Worm (Caenorhabditis elegans) whole organism, dauer: ENCODE measurements around the gene C03A7.13.

ENCODE experiments used
- unc-62 ChIP-seq: sonication (generic microtip); optimal IDR thresholded peaks from 2 replicates; lab custom pipeline; 2017; ENCODE audit warnings: missing biosample characterization, missing genetic modification reagents, missing genetic modification characterization

C03A7.13 gene

DNA sequence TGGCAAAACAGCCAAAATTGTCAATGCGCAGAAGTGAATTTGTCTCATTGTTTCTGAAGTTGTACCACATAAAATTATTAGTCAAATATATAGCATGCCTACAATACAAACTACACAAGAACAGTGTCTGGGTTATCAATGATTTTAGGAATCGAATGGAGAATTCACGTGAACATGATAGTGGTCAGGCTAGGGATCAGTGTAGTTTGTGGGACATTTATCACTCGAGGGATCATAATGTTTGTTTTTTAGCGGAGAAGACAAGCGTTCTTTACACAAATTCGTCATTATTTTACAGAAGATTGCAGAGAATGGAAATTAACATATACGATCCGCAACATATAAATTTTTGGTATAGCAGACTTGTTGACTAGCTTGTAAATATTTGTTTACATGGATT, 15.1 kb downstream of the C03A7.13 start, which contains the start of gene ugt-51:
ugt-51 (minus strand) TSS at position 101 of the 400 bp plus-strand sequence.
- TF ChIP-seq unc-62 (GFP tag; lab: Kevin White, UChicago), result no peak

DNA sequence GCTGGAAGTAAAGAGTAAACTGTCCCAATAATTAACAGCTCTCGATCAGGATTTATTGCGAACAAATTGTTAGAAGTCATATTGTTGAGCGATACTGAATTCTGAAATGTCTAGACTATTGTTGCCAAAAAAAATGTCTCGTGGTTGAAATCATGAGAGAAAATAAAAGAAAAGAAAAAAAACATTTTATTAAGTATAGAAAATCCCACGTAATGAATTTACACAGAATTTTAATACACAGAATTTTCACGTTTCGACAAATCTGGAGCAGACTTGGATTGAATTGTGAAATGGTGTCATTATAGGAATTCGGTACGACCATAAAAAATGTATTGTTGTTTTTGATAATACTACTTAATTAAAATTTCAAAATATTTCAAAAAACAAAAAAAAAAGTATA, 19.5 kb downstream of the C03A7.13 start, which contains the start of gene srt-65:
srt-65 (minus strand) TSS at position 101 of the 400 bp plus-strand sequence.
- TF ChIP-seq unc-62 (GFP tag; lab: Kevin White, UChicago), result no peak

DNA sequence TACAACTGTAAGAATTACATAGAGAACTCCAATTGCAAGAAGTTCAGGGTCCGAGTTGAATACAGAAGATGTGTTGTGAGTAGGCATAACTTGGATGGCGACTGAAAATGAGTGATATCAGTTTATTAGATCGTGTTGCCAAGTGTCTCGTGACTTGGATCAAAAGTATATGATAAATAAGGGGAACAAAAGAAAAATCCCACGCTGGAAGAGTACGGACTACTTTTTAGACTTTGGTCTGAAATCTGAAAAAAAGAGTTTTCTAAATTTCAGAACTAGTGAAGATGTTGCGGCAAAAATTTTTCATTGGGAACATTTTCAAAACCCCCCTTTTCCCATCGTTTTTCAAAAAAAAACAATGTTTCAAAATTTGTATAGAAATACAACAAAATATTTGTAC, 22.8 kb downstream of the C03A7.13 start, which contains the start of gene srt-64:
srt-64 (minus strand) TSS at position 101 of the 400 bp plus-strand sequence.
- no peak for TF ChIP-seq unc-62 (GFP tag; lab: Kevin White, UChicago)

DNA sequence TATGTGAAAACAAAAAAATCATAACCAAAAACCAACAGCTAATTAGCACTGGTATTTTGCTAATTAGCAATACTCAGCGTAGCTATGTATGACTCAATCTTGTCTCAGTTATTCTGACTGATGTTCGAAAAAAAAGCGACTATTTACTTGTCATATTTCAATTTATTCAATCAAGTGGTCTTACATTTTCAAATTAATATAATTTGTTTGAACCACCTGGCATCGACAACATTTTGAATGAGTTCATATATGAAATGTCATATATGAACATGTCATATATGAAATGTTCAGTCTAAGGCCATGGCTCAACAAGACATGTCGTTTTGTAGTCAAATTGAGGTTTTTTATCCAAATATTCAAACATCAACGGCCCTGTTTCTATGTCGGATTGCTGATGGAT, 26.9 kb downstream of the C03A7.13 start, which contains the start of gene srw-140:
srw-140 (plus strand) TSS at position 301 of the 400 bp plus-strand sequence.
- no peak for TF ChIP-seq unc-62 (GFP tag; lab: Kevin White, UChicago)

DNA sequence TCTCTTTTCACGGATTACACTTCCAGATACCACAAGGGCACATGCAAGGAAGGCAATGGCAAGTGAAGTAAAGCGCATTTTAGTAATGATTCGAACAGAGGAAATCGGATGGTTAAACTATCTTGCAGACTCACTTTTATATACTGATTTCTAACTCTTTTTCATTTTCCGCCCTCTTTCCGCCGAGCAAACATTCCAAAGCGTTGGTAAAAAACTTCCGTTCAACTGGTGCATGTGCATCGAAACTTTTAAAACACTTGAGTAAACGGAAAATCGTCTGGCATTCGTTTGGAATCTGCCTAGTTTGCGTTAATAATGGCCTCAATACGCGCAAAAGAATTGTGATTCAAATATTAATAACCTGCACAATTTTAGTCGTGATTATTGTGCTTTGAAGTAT, 27.7 kb downstream of the C03A7.13 start, which contains the start of gene abu-7:
abu-7 (minus strand) TSS at position 101 of the 400 bp plus-strand sequence.
- no peak for TF ChIP-seq unc-62 (GFP tag; lab: Kevin White, UChicago)

DNA sequence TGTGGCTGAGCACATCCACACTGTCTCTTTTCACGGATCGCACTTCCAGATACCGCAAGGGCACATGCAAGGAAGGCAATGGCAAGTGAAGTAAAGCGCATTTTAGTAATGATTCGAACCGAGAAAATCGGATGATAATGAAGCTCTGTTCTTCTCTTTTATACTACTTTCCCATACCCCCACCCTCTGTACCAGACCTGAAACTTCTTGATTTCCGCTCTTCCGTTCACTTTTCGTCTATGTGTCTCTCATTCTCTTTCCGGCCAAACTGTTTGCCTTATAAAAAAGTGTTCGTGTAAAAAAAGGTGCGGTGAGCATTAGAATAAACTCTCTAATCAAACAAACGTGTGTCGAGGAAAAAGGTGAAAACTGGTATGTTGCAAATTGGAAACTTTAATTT, 30.6 kb downstream of the C03A7.13 start, which contains the start of gene abu-6:
abu-6 (minus strand) TSS at position 101 of the 400 bp plus-strand sequence.
- TF ChIP-seq unc-62 (GFP tag; lab: Kevin White, UChicago), result no peak

DNA sequence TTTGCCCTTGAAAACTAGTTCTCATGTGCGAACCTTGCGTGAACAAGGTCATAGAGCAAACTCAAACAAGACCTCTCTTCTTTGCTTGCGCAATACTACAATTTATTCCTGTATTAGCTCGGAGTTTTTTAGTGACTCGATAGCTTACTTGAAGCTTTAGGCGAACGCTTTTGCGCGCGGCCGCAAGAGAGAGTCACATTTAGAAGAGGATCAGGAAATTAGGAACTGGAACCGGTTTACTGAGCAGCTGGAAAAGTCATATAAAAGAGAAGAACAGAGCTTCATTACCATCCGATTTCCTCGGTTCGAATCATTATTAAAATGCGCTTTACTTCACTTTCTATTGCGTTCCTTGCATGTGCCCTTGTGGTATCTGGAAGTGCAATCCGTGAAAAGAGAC, 34.0 kb downstream of the C03A7.13 start, which contains the start of gene abu-15:
abu-15 (plus strand) TSS at position 301 of the 400 bp plus-strand sequence.
- TF ChIP-seq unc-62 (GFP tag; lab: Kevin White, UChicago), result no peak

DNA sequence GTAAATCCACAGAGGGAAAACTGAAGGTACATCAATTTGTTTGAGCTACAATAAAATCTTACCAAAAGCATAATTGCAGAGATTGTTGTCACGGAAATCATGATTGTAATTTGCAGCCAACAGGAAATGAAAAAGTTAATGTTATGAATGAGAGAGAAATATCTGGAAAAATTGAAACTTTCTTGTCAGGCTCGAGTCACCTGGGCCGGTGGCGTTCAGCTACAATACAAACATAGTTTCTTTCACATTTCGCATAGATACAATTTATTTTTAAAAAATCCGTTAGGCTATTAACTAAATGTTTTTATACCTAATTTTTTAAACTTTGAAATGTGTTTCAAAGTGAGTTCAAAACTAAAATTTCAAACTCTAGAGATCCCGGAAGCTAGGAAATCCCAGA, 34.7 kb downstream of the C03A7.13 start, which contains the start of gene srx-39:
srx-39 (minus strand) TSS at position 101 of the 400 bp plus-strand sequence.
- no peak for TF ChIP-seq unc-62 (GFP tag; lab: Kevin White, UChicago)

DNA sequence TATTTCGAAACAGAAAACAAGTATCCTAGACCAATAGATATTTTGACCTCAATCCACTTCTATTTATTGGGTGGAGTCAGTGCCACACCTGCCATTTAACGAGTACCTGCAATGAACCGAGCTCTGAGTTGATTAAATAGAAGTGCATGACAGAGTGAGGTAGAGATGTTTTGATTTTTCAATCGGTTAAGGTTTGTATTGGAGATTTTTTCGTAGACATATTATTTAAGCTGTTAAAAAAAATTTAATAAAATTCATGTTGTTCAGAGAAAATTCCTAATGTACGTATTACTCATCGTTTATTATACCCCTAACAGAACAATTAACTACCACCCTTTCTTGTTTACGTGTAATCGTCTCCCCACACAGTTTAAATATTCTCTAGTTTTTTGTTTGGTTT, 36.8 kb downstream of the C03A7.13 start, which contains the start of gene srx-38:
srx-38 (minus strand) TSS at position 101 of the 400 bp plus-strand sequence.
- no peak for TF ChIP-seq unc-62 (GFP tag; lab: Kevin White, UChicago)

DNA sequence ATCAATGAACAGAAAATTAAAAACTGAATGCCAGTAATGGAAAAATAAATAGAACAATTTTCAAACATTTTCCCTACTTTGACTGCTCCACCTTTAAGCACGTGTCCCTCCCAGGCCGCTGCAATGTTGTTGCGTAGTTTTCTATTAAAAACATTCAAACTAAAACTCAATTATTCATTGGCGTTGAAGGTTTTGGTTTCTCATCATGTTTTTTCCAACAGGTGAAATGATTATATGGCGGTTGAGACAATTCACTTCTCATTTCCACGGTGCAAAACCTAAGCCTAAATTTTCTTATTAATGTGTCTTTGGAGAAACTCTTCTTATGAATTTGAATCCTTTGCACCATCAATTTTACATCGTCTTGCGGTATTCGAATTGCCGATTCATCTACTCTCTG, 41.5 kb downstream of the C03A7.13 start, which contains the start of gene srh-130:
srh-130 (plus strand) TSS at position 301 of the 400 bp plus-strand sequence.
- no peak for TF ChIP-seq unc-62 (GFP tag; lab: Kevin White, UChicago)

DNA sequence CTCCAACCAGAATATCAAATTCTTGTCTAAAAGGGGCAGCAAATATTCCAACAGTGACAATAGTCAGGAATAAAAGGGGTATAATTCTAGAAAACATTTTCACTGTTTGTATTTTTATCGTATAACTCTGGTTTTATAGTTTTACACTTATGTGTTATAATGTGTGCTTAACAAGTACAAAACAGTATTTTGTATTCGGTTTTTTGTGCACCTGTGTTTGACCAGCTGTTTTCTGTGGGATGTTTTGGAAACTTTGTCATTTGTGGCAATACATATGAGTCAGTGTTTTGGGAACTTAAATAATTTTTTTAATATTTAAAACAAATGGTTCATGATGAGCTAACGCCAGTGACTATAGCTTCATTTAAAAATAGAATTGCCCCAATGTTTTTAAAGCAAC, 45.9 kb downstream of the C03A7.13 start, which contains the start of gene F14F9.6:
F14F9.6 (minus strand) TSS at position 101 of the 400 bp plus-strand sequence.
- TF ChIP-seq unc-62 (GFP tag; lab: Kevin White, UChicago), result no peak

DNA sequence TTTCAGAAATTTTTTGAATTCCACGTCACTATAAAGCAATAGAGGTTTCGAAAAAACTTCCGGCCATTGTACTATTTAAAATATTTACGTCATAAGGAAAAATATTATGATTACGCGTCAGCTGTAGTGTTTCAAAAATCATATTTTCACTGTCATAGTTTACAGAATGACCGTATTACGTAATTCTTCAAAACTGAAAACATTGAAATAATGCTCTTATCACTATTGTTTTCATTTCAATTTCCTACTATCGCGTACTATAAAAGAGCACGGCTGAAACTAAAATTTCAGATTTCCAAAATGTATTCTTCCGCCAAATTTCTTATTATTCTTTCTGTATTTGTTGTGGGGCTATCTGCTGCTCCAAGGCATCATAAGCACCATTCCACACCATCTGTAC, 47.8 kb downstream of the C03A7.13 start, which contains the start of gene F14F9.2:
F14F9.2 (plus strand) TSS at position 301 of the 400 bp plus-strand sequence.
- no peak for TF ChIP-seq unc-62 (GFP tag; lab: Kevin White, UChicago)

DNA sequence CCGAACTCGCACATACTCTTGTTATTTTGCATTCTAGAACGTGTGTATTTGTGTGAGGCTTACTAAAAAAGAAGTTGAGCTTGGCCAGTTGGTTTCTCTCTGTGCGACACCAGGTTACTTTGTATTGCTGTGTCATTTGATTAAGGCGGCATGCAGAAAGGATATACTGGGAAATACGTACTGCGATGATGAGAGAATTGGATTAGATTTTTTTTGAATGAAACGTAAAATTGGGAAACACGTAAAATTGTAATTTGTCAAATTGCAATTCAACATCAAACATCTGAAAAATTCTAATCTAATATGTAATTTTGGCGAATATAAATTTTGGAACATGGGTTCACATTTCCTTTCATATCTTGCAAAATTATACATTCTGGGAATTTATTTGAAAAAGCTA, 48.6 kb downstream of the C03A7.13 start, which contains the start of gene srh-129:
srh-129 (minus strand) TSS at position 101 of the 400 bp plus-strand sequence.
- TF ChIP-seq unc-62 (GFP tag; lab: Kevin White, UChicago), result no peak

DNA sequence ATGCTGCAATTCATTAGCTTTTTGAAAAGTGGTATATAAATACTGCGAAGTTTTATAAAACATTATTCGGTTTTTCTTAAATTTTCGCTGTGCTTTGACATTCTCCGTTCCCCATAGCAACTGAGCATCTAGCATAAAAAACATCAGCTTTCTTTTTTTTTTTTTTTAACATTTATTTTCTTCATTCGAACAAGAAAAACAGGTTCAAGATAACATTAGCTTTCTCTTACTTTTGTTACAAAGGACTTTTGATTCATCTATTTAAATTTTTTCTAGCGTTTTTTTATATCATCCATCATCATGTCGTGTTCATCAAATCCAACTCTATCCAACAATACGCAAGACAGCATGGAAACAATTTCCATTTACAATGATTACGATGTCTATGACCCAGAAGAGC, 54.4 kb downstream of the C03A7.13 start, which contains the start of gene F14F9.3:
F14F9.3 (plus strand) TSS at position 301 of the 400 bp plus-strand sequence.
- TF ChIP-seq unc-62 (GFP tag; lab: Kevin White, UChicago), result no peak

DNA sequence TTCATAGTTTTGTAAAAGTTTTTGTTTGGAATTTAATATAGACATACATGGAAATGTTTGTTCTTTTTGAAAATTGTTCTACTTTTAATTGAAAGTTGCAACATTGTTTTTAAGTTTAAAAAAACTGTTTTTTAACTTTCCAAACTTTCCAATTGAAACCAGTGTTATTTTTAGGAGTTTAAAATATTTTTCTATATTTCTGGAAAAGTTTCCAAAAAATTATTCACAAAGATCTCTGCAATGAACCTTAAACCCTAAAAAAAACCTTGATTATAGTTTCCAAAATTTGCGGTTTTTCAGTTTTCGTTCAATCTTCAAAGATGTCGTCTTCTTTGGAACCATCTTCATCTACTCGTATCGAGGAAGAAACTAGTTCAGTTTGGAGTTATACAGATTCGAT, 59.9 kb downstream of the C03A7.13 start, which contains the start of gene F14F9.4:
F14F9.4 (plus strand) TSS at position 301 of the 400 bp plus-strand sequence.
- no peak for TF ChIP-seq unc-62 (GFP tag; lab: Kevin White, UChicago)

DNA sequence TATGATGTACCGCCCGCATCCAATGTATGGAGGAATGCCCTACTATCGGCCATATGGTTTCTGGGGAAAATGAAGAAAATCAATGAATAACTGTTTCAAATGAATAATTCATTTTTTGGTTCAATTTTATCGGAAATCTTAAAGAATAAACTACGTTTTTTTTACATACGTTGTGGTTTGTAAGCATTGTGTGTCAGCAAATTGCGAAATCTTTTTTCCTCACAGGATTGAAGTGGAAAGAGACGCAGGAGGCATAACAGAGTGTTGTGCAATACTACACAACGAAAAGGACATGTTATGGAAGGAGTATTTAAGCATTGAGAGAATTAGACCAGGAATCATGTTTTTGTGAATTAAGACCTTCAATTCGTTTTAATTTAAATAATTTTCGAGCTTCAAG, 61.0 kb downstream of the C03A7.13 start:
- no peak for TF ChIP-seq unc-62 (GFP tag; lab: Kevin White, UChicago)
